Fruit fly (Drosophila melanogaster): ENCODE data around the gene CG42699.

- TF ChIP-seq CTCF (optimal IDR thresholded peaks at IDR 0.05), result no peak
- TF ChIP-seq CG8478 (optimal IDR thresholded peaks at IDR 0.05), result no peak
Observed at dm6 chrX:5815720-5816119, 51.4 kb downstream of the CG42699 start, which contains the start of gene AgmNAT.
